Fruit fly (Drosophila melanogaster) whole organism, embryonic: Measurements from ENCODE around the gene CG32633.
A peak's percentile ranks its signal among the peaks of the same experiment; 100 is the strongest.

Experiments used
- Atf6 ChIP-seq: fragments of 200-800 bp; sonication (Bioruptor generic); IDR thresholded peaks from 2 replicates; pipeline ENCODE4 v1.3.6; 2022; ENCODE audit warnings: missing biosample characterization, missing genetic modification characterization
- CG11723 ChIP-seq: fragments of 200-800 bp; sonication (Bioruptor generic); optimal IDR thresholded peaks from 2 replicates; lab custom pipeline; 2017; ENCODE audit warnings: missing biosample characterization, mild to moderate bottlenecking, missing genetic modification characterization
- CG1233 ChIP-seq: fragments of 200-800 bp; sonication (Bioruptor generic); optimal IDR thresholded peaks from 4 replicates; lab custom pipeline; 2018; ENCODE audit warnings: missing biosample characterization, mild to moderate bottlenecking, missing genetic modification characterization
- CG12659 ChIP-seq: fragments of 200-800 bp; sonication (Bioruptor generic); optimal IDR thresholded peaks from 3 replicates; lab custom pipeline; 2017; ENCODE audit warnings: mild to moderate bottlenecking, missing biosample characterization, missing genetic modification reagents, missing genetic modification characterization
- CG13296 ChIP-seq: fragments of 200-800 bp; sonication (Bioruptor generic); optimal IDR thresholded peaks from 3 replicates; lab custom pipeline; 2018; ENCODE audit warnings: missing biosample characterization, mild to moderate bottlenecking, missing genetic modification characterization
- CG13624 ChIP-seq: fragments of 200-800 bp; sonication (Bioruptor generic); optimal IDR thresholded peaks from 2 replicates; lab custom pipeline; 2016; ENCODE audit warnings: missing biosample characterization, missing genetic modification characterization
- CG17612 ChIP-seq: fragments of 200-800 bp; sonication (Bioruptor generic); IDR thresholded peaks from 2 replicates; pipeline ENCODE4 v1.3.6; 2022; ENCODE audit warnings: missing biosample characterization, missing genetic modification characterization
- CG2120 ChIP-seq: fragments of 200-800 bp; sonication (Bioruptor generic); optimal IDR thresholded peaks from 3 replicates; lab custom pipeline; 2016; ENCODE audit warnings: missing biosample characterization, missing genetic modification characterization
- CG2199 ChIP-seq: fragments of 200-800 bp; sonication (Bioruptor generic); IDR thresholded peaks from 3 replicates; pipeline ENCODE4 v1.3.6; 2022; ENCODE audit warnings: missing biosample characterization, missing genetic modification characterization
- CG2202 ChIP-seq: fragments of 200-800 bp; sonication (Bioruptor generic); optimal IDR thresholded peaks from 2 replicates; lab custom pipeline; 2018; ENCODE audit warnings: missing biosample characterization, mild to moderate bottlenecking, missing genetic modification characterization
- CG2712 ChIP-seq: fragments of 200-800 bp; optimal IDR thresholded peaks from 3 replicates; lab custom pipeline; 2019; ENCODE audit warnings: missing biosample characterization, mild to moderate bottlenecking, missing genetic modification characterization, moderate library complexity
- CG4730 ChIP-seq: fragments of 200-800 bp; sonication (Bioruptor generic); IDR thresholded peaks from 2 replicates; pipeline ENCODE4 v1.3.6; 2022; ENCODE audit warnings: missing biosample characterization, missing genetic modification characterization
- CG4820 ChIP-seq: fragments of 200-800 bp; sonication (Bioruptor generic); optimal IDR thresholded peaks from 3 replicates; lab custom pipeline; 2016; ENCODE audit warnings: missing biosample characterization, missing genetic modification characterization
- CG8359 ChIP-seq: fragments of 200-800 bp; sonication (Bioruptor generic); optimal IDR thresholded peaks from 2 replicates; lab custom pipeline; 2017; ENCODE audit warnings: missing biosample characterization, mild to moderate bottlenecking, missing genetic modification characterization, borderline replicate concordance
- CG9817 ChIP-seq: fragments of 200-800 bp; sonication (Bioruptor generic); optimal IDR thresholded peaks from 2 replicates; lab custom pipeline; 2018; ENCODE audit warnings: missing biosample characterization, mild to moderate bottlenecking, missing genetic modification characterization, moderate library complexity
- CoRest ChIP-seq: fragments of 200-800 bp; sonication (Bioruptor generic); optimal IDR thresholded peaks from 3 replicates; lab custom pipeline; 2018; ENCODE audit warnings: missing biosample characterization, mild to moderate bottlenecking, missing genetic modification characterization, moderate library complexity
- D19A ChIP-seq: fragments of 200-800 bp; optimal IDR thresholded peaks from 3 replicates; lab custom pipeline; 2019; ENCODE audit warnings: missing biosample characterization, mild to moderate bottlenecking, missing genetic modification characterization, moderate library complexity
- Dad ChIP-seq: fragments of 200-800 bp; sonication (Bioruptor generic); optimal IDR thresholded peaks from 3 replicates; lab custom pipeline; 2016; ENCODE audit warnings: missing biosample characterization, missing genetic modification characterization
- Dbx ChIP-seq: fragments of 200-800 bp; sonication (Bioruptor generic); IDR thresholded peaks from 3 replicates; pipeline ENCODE4 v1.3.6; 2022; ENCODE audit warnings: missing biosample characterization, missing genetic modification characterization
- Dfd ChIP-seq, 2 experiments: fragments of >200 bp; optimal IDR thresholded peaks; 2 replicates each; lab custom pipeline; 2017; ENCODE audit warnings: missing biosample characterization in 2 of 2, missing genetic modification characterization in 2 of 2
- Ets65A ChIP-seq: fragments of 200-800 bp; sonication (Bioruptor generic); peaks from one replicate; lab custom pipeline; 2016; ENCODE audit warnings: missing biosample characterization, missing genetic modification characterization
- HHEX ChIP-seq: fragments of 200-800 bp; sonication (Bioruptor generic); optimal IDR thresholded peaks from 3 replicates; lab custom pipeline; 2017; ENCODE audit warnings: missing biosample characterization, mild to moderate bottlenecking, missing genetic modification characterization, missing genetic modification reagents
- Hmr ChIP-seq: fragments of 200-800 bp; sonication (Bioruptor generic); optimal IDR thresholded peaks from 3 replicates; lab custom pipeline; 2017; ENCODE audit warnings: mild to moderate bottlenecking, missing biosample characterization, missing genetic modification reagents, missing genetic modification characterization
- Hr51 ChIP-seq, 2 experiments: fragments of 200-800 bp; sonication (Bioruptor generic); optimal IDR thresholded peaks; 2 replicates in 1 of 2; 3 replicates in 1 of 2; lab custom pipeline; 2016 to 2018; ENCODE audit warnings: missing biosample characterization in 2 of 2, missing genetic modification characterization in 2 of 2, mild to moderate bottlenecking in 1 of 2, moderate library complexity in 1 of 2
- NFAT ChIP-seq: fragments of 200-800 bp; sonication (Bioruptor generic); IDR thresholded peaks from 2 replicates; pipeline ENCODE4 v1.3.6; 2022; ENCODE audit warnings: missing biosample characterization, missing genetic modification characterization
- Ptx1 ChIP-seq: fragments of 200-800 bp; sonication (Bioruptor generic); IDR thresholded peaks from 2 replicates; pipeline ENCODE4 v1.3.6; 2022; ENCODE audit warnings: missing biosample characterization, missing genetic modification characterization
- Spps ChIP-seq: fragments of 200-800 bp; sonication (Bioruptor generic); optimal IDR thresholded peaks from 2 replicates; lab custom pipeline; 2018; ENCODE audit warnings: missing biosample characterization, mild to moderate bottlenecking, missing genetic modification characterization
- Sry-δ ChIP-seq: fragments of 200-800 bp; sonication (Bioruptor generic); optimal IDR thresholded peaks from 2 replicates; lab custom pipeline; 2016; ENCODE audit warnings: missing biosample characterization, missing genetic modification characterization
- Taf1 ChIP-seq: fragments of 200-800 bp; sonication (Bioruptor generic); IDR thresholded peaks from 2 replicates; pipeline ENCODE4 v1.3.6; 2022; ENCODE audit warnings: missing biosample characterization, missing genetic modification characterization
- ase ChIP-seq: fragments of 200-800 bp; sonication (Bioruptor generic); IDR thresholded peaks from 3 replicates; pipeline ENCODE4 v1.3.6; 2022; ENCODE audit warnings: missing biosample characterization, missing genetic modification characterization
- bigmax ChIP-seq: fragments of 200-800 bp; sonication (Bioruptor generic); optimal IDR thresholded peaks from 2 replicates; lab custom pipeline; 2018; ENCODE audit warnings: missing biosample characterization, mild to moderate bottlenecking, missing genetic modification characterization
- croc ChIP-seq: fragments of 200-800 bp; sonication (Bioruptor generic); conservative IDR thresholded peaks from 3 replicates; pipeline ENCODE4 v1.3.6; 2022; ENCODE audit warnings: missing biosample characterization, missing genetic modification characterization
- dmrt99B ChIP-seq: fragments of 200-800 bp; sonication (Bioruptor generic); optimal IDR thresholded peaks from 2 replicates; lab custom pipeline; 2018; ENCODE audit warnings: missing biosample characterization, mild to moderate bottlenecking, missing genetic modification characterization, moderate library complexity
- ems ChIP-seq: fragments of 200-800 bp; sonication (Bioruptor generic); optimal IDR thresholded peaks from 3 replicates; lab custom pipeline; 2016; ENCODE audit warnings: missing biosample characterization, missing genetic modification characterization
- esg ChIP-seq: fragments of 200-800 bp; sonication (Bioruptor generic); conservative IDR thresholded peaks from 2 replicates; pipeline ENCODE4 v1.3.6; 2022; ENCODE audit warnings: missing biosample characterization, missing genetic modification characterization
- gcm ChIP-seq: fragments of 200-800 bp; sonication (Bioruptor generic); optimal IDR thresholded peaks from 2 replicates; lab custom pipeline; 2019; ENCODE audit warnings: missing biosample characterization, mild to moderate bottlenecking, missing genetic modification characterization, moderate library complexity
- ken ChIP-seq: fragments of 200-800 bp; sonication (Bioruptor generic); IDR thresholded peaks from 3 replicates; pipeline ENCODE4 v1.3.6; 2022; ENCODE audit warnings: missing biosample characterization, missing genetic modification characterization
- klu ChIP-seq: fragments of 200-800 bp; sonication (Bioruptor generic); IDR thresholded peaks from 2 replicates; pipeline ENCODE4 v1.3.6; 2022; ENCODE audit warnings: missing biosample characterization, missing genetic modification characterization
- lab ChIP-seq: fragments of 200-800 bp; sonication (Bioruptor generic); optimal IDR thresholded peaks from 3 replicates; lab custom pipeline; 2017; ENCODE audit warnings: missing biosample characterization, missing genetic modification characterization, mild to moderate bottlenecking, moderate library complexity, missing genetic modification reagents
- lilli ChIP-seq: fragments of 200-800 bp; sonication (Bioruptor generic); optimal IDR thresholded peaks from 3 replicates; lab custom pipeline; 2016; ENCODE audit warnings: missing biosample characterization, missing genetic modification characterization
- maf-S ChIP-seq: fragments of 200-800 bp; sonication (Bioruptor generic); optimal IDR thresholded peaks from 2 replicates; lab custom pipeline; 2016; ENCODE audit warnings: missing biosample characterization, missing genetic modification characterization
- mam ChIP-seq: fragments of 200-800 bp; sonication (Bioruptor generic); optimal IDR thresholded peaks from 3 replicates; lab custom pipeline; 2016; ENCODE audit warnings: missing biosample characterization, missing genetic modification characterization
- nerfin-1 ChIP-seq: fragments of 200-800 bp; sonication (Bioruptor generic); optimal IDR thresholded peaks from 3 replicates; lab custom pipeline; 2019; ENCODE audit warnings: missing biosample characterization, mild to moderate bottlenecking, missing genetic modification characterization, moderate library complexity
- nmo ChIP-seq: fragments of 200-800 bp; sonication (Bioruptor generic); optimal IDR thresholded peaks from 2 replicates; lab custom pipeline; 2018; ENCODE audit warnings: missing biosample characterization, mild to moderate bottlenecking, missing genetic modification characterization, moderate library complexity
- onecut ChIP-seq: fragments of 200-800 bp; sonication (Bioruptor generic); IDR thresholded peaks from 2 replicates; pipeline ENCODE4 v1.3.6; 2022; ENCODE audit warnings: missing biosample characterization, missing genetic modification characterization
- org-1 ChIP-seq: fragments of 200-800 bp; sonication (Bioruptor generic); optimal IDR thresholded peaks from 2 replicates; lab custom pipeline; 2017; ENCODE audit warnings: missing biosample characterization, missing genetic modification characterization
- pb ChIP-seq: fragments of 200-800 bp; sonication (Bioruptor generic); optimal IDR thresholded peaks from 3 replicates; lab custom pipeline; 2016; ENCODE audit warnings: missing biosample characterization, missing genetic modification characterization
- prd ChIP-seq, 3 experiments: fragments of >200 bp in 2 of 3; fragments of 200-800 bp in 1 of 3; sonication (Bioruptor generic) in 1 of 3; optimal IDR thresholded peaks in 2 of 3; IDR thresholded peaks in 1 of 3; 2 replicates in 2 of 3; 3 replicates in 1 of 3; pipeline versions ENCODE4 v1.3.6 to Lab custom; 2017 to 2022; ENCODE audit warnings: missing biosample characterization in 1 of 3, missing genetic modification characterization in 1 of 3
- slbo ChIP-seq: fragments of 200-800 bp; sonication (Bioruptor generic); IDR thresholded peaks from 2 replicates; pipeline ENCODE4 v1.3.6; 2022; ENCODE audit warnings: missing biosample characterization, missing genetic modification characterization
- slou ChIP-seq: fragments of 200-800 bp; sonication (Bioruptor generic); optimal IDR thresholded peaks from 3 replicates; lab custom pipeline; 2016; ENCODE audit warnings: missing biosample characterization, missing genetic modification characterization
- vvl ChIP-seq: fragments of 200-800 bp; sonication (Bioruptor generic); IDR thresholded peaks from 2 replicates; pipeline ENCODE4 v1.3.6; 2022; ENCODE audit warnings: missing biosample characterization, missing genetic modification characterization

The CG32633 gene

dm6 chrX:13568127-13568526 is 6.7 kb downstream of the CG32633 start (continued):
- no peak for TF ChIP-seq CG8359 (GFP tag; lab: Kevin White, UChicago)
- no peak for TF ChIP-seq D19A (tag; lab: Kevin White, UChicago)
- peak; percentile 37 for TF ChIP-seq lab (GFP tag; lab: Kevin White, UChicago)
- TF ChIP-seq HHEX (GFP tag; lab: Kevin White, UChicago), result no peak
- TF ChIP-seq CG2199 (GFP tag; lab: Robert Waterston, UW), result no peak
- peak; percentile 1 for TF ChIP-seq CG9817 (tag; lab: Kevin White, UChicago)
- peak; percentile 36 for TF ChIP-seq mam (GFP tag; lab: Kevin White, UChicago)
- TF ChIP-seq CG13296 (GFP tag; lab: Kevin White, UChicago), result peak; percentile 8
- no peak for TF ChIP-seq maf-S
- TF ChIP-seq CG4730, result peak; percentile 46; the same call in 1 of the 2 replicates
- no peak for TF ChIP-seq nerfin-1
- no peak for TF ChIP-seq CG2712 (tag; lab: Kevin White, UChicago)
- peak; percentile 6 for TF ChIP-seq CG13624 (GFP tag; lab: Kevin White, UChicago)
- no peak for TF ChIP-seq bigmax (GFP tag; lab: Kevin White, UChicago)
- peak in 1 of 2 experiments; percentile 38 for TF ChIP-seq Hr51 (GFP tag; optimal IDR thresholded peaks at IDR 0.05; lab: Kevin White, UChicago)
- peak; percentile 66 for TF ChIP-seq slbo (GFP tag; lab: Robert Waterston, UW)
- peak; percentile 35; the same call in 1 of the 2 replicates for TF ChIP-seq Atf6 (GFP tag; lab: Robert Waterston, UW)
- no peak for TF ChIP-seq ase (GFP tag; lab: Robert Waterston, UW)
- TF ChIP-seq Hmr (GFP tag; lab: Kevin White, UChicago), result peak; percentile 5
- TF ChIP-seq dmrt99B (tag; lab: Kevin White, UChicago), result peak; percentile 47
- no peak for TF ChIP-seq CG1233 (GFP tag; lab: Kevin White, UChicago)
- TF ChIP-seq CG2202 (tag; lab: Kevin White, UChicago), result no peak
- no peak for TF ChIP-seq Dad (GFP tag; lab: Kevin White, UChicago)
- no peak for TF ChIP-seq ems
- TF ChIP-seq Taf1, result no peak
- no peak for TF ChIP-seq Dfd (GFP tag; optimal IDR thresholded peaks at IDR 0.05; lab: Kevin White, UChicago)
- TF ChIP-seq ken (GFP tag; lab: Robert Waterston, UW), result 0 out of 3 replicates have a peak, but pooled peaks have one; percentile 45
- no peak for TF ChIP-seq NFAT (GFP tag; lab: Robert Waterston, UW)
- TF ChIP-seq klu, result no peak
- no peak for TF ChIP-seq CG12659
- no peak for TF ChIP-seq prd (optimal IDR thresholded peaks at IDR 0.05; lab: Kevin White, UChicago)
- peak; percentile 54 for TF ChIP-seq prd (GFP tag; IDR thresholded peaks at IDR 0.05; lab: Robert Waterston, UW)
- no peak for TF ChIP-seq CG17612 (GFP tag; lab: Robert Waterston, UW)
- TF ChIP-seq CG4820, result no peak
- no peak for TF ChIP-seq Dbx (GFP tag; lab: Robert Waterston, UW)
- TF ChIP-seq CG2120 (GFP tag; lab: Kevin White, UChicago), result peak; percentile 25
- TF ChIP-seq Sry-δ (GFP tag; lab: Kevin White, UChicago), result no peak
- TF ChIP-seq croc, result no peak
- TF ChIP-seq Ets65A (GFP tag; lab: Kevin White, UChicago), result peak; percentile 86
- TF ChIP-seq onecut, result 0 out of 2 replicates have a peak, but pooled peaks have one; percentile 6
- 0 out of 2 replicates have a peak, but pooled peaks have one; percentile 22 for TF ChIP-seq esg (GFP tag; lab: Robert Waterston, UW)
- peak; percentile 32; the same call in 1 of the 2 replicates for TF ChIP-seq Ptx1 (GFP tag; lab: Robert Waterston, UW)
- no peak for TF ChIP-seq gcm (GFP tag; lab: Kevin White, UChicago)
- no peak for TF ChIP-seq pb
- peak; percentile 9 for TF ChIP-seq CoRest (tag; lab: Kevin White, UChicago)
- no peak for TF ChIP-seq lilli (GFP tag; lab: Kevin White, UChicago)
- no peak for TF ChIP-seq slou (GFP tag; lab: Kevin White, UChicago)
- TF ChIP-seq Spps, result no peak
- TF ChIP-seq org-1 (GFP tag; lab: Kevin White, UChicago), result no peak
- TF ChIP-seq vvl (GFP tag; lab: Robert Waterston, UW), result peak; percentile 44
- TF ChIP-seq CG11723, result no peak
- TF ChIP-seq nmo (GFP tag; lab: Kevin White, UChicago), result peak; percentile 4
